Fruit fly (Drosophila melanogaster) whole organism, embryonic: ENCODE measurements around the gene EMC3.

Experiments used
- Abd-B ChIP-seq: fragments of 200-800 bp; sonication (Bioruptor generic); optimal IDR thresholded peaks from 2 replicates; lab custom pipeline; 2018; ENCODE audit warnings: missing biosample characterization, mild to moderate bottlenecking, missing genetic modification characterization, moderate library complexity
- Atf6 ChIP-seq: fragments of 200-800 bp; sonication (Bioruptor generic); IDR thresholded peaks from 2 replicates; pipeline ENCODE4 v1.3.6; 2022; ENCODE audit warnings: missing biosample characterization, missing genetic modification characterization
- B-H2 ChIP-seq: fragments of 200-800 bp; sonication (Bioruptor generic); optimal IDR thresholded peaks from 2 replicates; lab custom pipeline; 2018; ENCODE audit warnings: missing biosample characterization, mild to moderate bottlenecking, missing genetic modification characterization
- Bgb ChIP-seq: fragments of 200-800 bp; sonication (Bioruptor generic); IDR thresholded peaks from 2 replicates; pipeline ENCODE4 v1.3.6; 2022; ENCODE audit warnings: missing biosample characterization, missing genetic modification characterization; ENCODE audit not compliant: partially characterized antibody
- CG11093 ChIP-seq: fragments of 200-800 bp; sonication (Bioruptor generic); IDR thresholded peaks from 3 replicates; pipeline ENCODE4 v1.3.6; 2022; ENCODE audit warnings: missing biosample characterization, missing genetic modification characterization
- CG11560 ChIP-seq: fragments of 200-800 bp; sonication (Bioruptor generic); IDR thresholded peaks from 3 replicates; pipeline ENCODE4 v1.3.6; 2022; ENCODE audit warnings: missing biosample characterization, missing genetic modification characterization
- CG12104 ChIP-seq: fragments of 200-800 bp; sonication (Bioruptor generic); optimal IDR thresholded peaks from 3 replicates; lab custom pipeline; 2016; ENCODE audit warnings: missing biosample characterization, missing genetic modification characterization
- CG12942 ChIP-seq: fragments of 200-800 bp; sonication (Bioruptor generic); optimal IDR thresholded peaks from 3 replicates; lab custom pipeline; 2016; ENCODE audit warnings: missing biosample characterization, missing genetic modification characterization
- CG13287 ChIP-seq: fragments of 200-800 bp; sonication (Bioruptor generic); IDR thresholded peaks from 2 replicates; pipeline ENCODE4 v1.3.6; 2022; ENCODE audit warnings: missing biosample characterization, missing genetic modification characterization; ENCODE audit not compliant: partially characterized antibody
- CG15514 ChIP-seq: fragments of 200-800 bp; sonication (Bioruptor generic); optimal IDR thresholded peaks from 3 replicates; lab custom pipeline; 2017; ENCODE audit warnings: missing biosample characterization, missing genetic modification characterization, mild to moderate bottlenecking, moderate library complexity, missing genetic modification reagents
- CG1603 ChIP-seq: fragments of 200-800 bp; sonication (Bioruptor generic); optimal IDR thresholded peaks from 2 replicates; lab custom pipeline; 2019; ENCODE audit warnings: missing biosample characterization, mild to moderate bottlenecking, missing genetic modification characterization, moderate library complexity
- CG16779 ChIP-seq: fragments of 200-800 bp; sonication (Bioruptor generic); IDR thresholded peaks from 2 replicates; pipeline ENCODE4 v1.3.6; 2022; ENCODE audit warnings: missing biosample characterization, missing genetic modification characterization
- CG16813 ChIP-seq: fragments of 200-800 bp; sonication (Bioruptor generic); IDR thresholded peaks from 3 replicates; pipeline ENCODE4 v1.3.6; 2022; ENCODE audit warnings: missing biosample characterization, missing genetic modification characterization; ENCODE audit not compliant: partially characterized antibody
- CG17186 ChIP-seq: fragments of 200-800 bp; sonication (Bioruptor generic); optimal IDR thresholded peaks from 3 replicates; lab custom pipeline; 2017; ENCODE audit warnings: missing biosample characterization, missing genetic modification reagents, missing genetic modification characterization
- CG18262 ChIP-seq: fragments of 200-800 bp; optimal IDR thresholded peaks from 3 replicates; lab custom pipeline; 2019; ENCODE audit warnings: missing biosample characterization, mild to moderate bottlenecking, missing genetic modification characterization, moderate library complexity
- CG30020 ChIP-seq: fragments of 200-800 bp; optimal IDR thresholded peaks from 2 replicates; lab custom pipeline; 2019; ENCODE audit warnings: missing biosample characterization, mild to moderate bottlenecking, missing genetic modification characterization, moderate library complexity
- CG30403 ChIP-seq: fragments of 200-800 bp; sonication (Bioruptor generic); optimal IDR thresholded peaks from 3 replicates; lab custom pipeline; 2016; ENCODE audit warnings: missing biosample characterization, missing genetic modification characterization
- CG3407 ChIP-seq: fragments of 200-800 bp; sonication (Bioruptor generic); optimal IDR thresholded peaks from 2 replicates; lab custom pipeline; 2018; ENCODE audit warnings: missing biosample characterization, mild to moderate bottlenecking, missing genetic modification characterization
- CG5245 ChIP-seq: fragments of 200-800 bp; sonication (Bioruptor generic); optimal IDR thresholded peaks from 3 replicates; lab custom pipeline; 2016; ENCODE audit warnings: missing biosample characterization, missing genetic modification characterization
- CG6791 ChIP-seq: fragments of 200-800 bp; sonication (Bioruptor generic); IDR thresholded peaks from 3 replicates; pipeline ENCODE4 v1.3.6; 2022; ENCODE audit warnings: missing biosample characterization, missing genetic modification characterization; ENCODE audit not compliant: partially characterized antibody
- CkIIα-i1 ChIP-seq: fragments of 200-800 bp; sonication (Bioruptor generic); IDR thresholded peaks from 2 replicates; pipeline ENCODE4 v1.3.6; 2022; ENCODE audit warnings: missing biosample characterization, missing genetic modification characterization
- Dll ChIP-seq: fragments of 200-800 bp; sonication (Bioruptor generic); IDR thresholded peaks from 4 replicates; pipeline ENCODE4 v1.3.6; 2022; ENCODE audit warnings: missing biosample characterization, missing genetic modification characterization; ENCODE audit not compliant: partially characterized antibody
- Doc3 ChIP-seq: fragments of 200-800 bp; sonication (Bioruptor generic); IDR thresholded peaks from 3 replicates; pipeline ENCODE4 v1.3.6; 2022; ENCODE audit warnings: missing biosample characterization, missing genetic modification characterization; ENCODE audit not compliant: partially characterized antibody
- Dref ChIP-seq: fragments of 200-800 bp; sonication (Bioruptor generic); IDR thresholded peaks from 2 replicates; pipeline ENCODE4 v1.3.6; 2022; ENCODE audit warnings: missing biosample characterization, missing genetic modification characterization
- E2f2 ChIP-seq: fragments of 200-800 bp; sonication (Bioruptor generic); IDR thresholded peaks from 2 replicates; pipeline ENCODE4 v1.3.6; 2022; ENCODE audit warnings: missing biosample characterization, missing genetic modification characterization
- Ets65A ChIP-seq: fragments of 200-800 bp; sonication (Bioruptor generic); peaks from one replicate; lab custom pipeline; 2016; ENCODE audit warnings: missing biosample characterization, missing genetic modification characterization
- Hey ChIP-seq: fragments of 200-800 bp; sonication (Bioruptor generic); optimal IDR thresholded peaks from 3 replicates; lab custom pipeline; 2018; ENCODE audit warnings: missing biosample characterization, mild to moderate bottlenecking, missing genetic modification characterization
- HmgZ ChIP-seq: fragments of 200-800 bp; sonication (Bioruptor generic); optimal IDR thresholded peaks from 2 replicates; lab custom pipeline; 2018; ENCODE audit warnings: missing biosample characterization, mild to moderate bottlenecking, missing genetic modification characterization
- MBD-R2 ChIP-seq: fragments of 200-800 bp; sonication (Bioruptor generic); IDR thresholded peaks from 2 replicates; pipeline ENCODE4 v1.3.6; 2022; ENCODE audit warnings: missing biosample characterization, missing genetic modification characterization
- MESR4 ChIP-seq: fragments of 200-800 bp; sonication (Bioruptor generic); optimal IDR thresholded peaks from 2 replicates; lab custom pipeline; 2018; ENCODE audit warnings: missing biosample characterization, mild to moderate bottlenecking, missing genetic modification characterization, moderate library complexity
- NC2β ChIP-seq: fragments of 200-800 bp; sonication (Bioruptor generic); optimal IDR thresholded peaks from 2 replicates; lab custom pipeline; 2016; ENCODE audit warnings: missing biosample characterization, missing genetic modification characterization
- Nf-YA ChIP-seq: fragments of 200-800 bp; sonication (Bioruptor generic); IDR thresholded peaks from 2 replicates; pipeline ENCODE4 v1.3.6; 2022; ENCODE audit warnings: missing biosample characterization, missing genetic modification characterization
- Nf-YC ChIP-seq: fragments of 200-800 bp; optimal IDR thresholded peaks from 3 replicates; lab custom pipeline; 2019; ENCODE audit warnings: missing biosample characterization, mild to moderate bottlenecking, missing genetic modification characterization, moderate library complexity
- Scr ChIP-seq: fragments of 200-800 bp; sonication (Bioruptor generic); IDR thresholded peaks from 2 replicates; pipeline ENCODE4 v1.3.6; 2022; ENCODE audit warnings: missing biosample characterization, missing genetic modification characterization; ENCODE audit not compliant: partially characterized antibody
- Sry-β ChIP-seq: fragments of 200-800 bp; sonication (Bioruptor generic); optimal IDR thresholded peaks from 2 replicates; lab custom pipeline; 2018; ENCODE audit warnings: missing biosample characterization, mild to moderate bottlenecking, missing genetic modification characterization, moderate library complexity
- Sry-δ ChIP-seq: fragments of 200-800 bp; sonication (Bioruptor generic); optimal IDR thresholded peaks from 2 replicates; lab custom pipeline; 2016; ENCODE audit warnings: missing biosample characterization, missing genetic modification characterization
- YL-1 ChIP-seq: fragments of 200-800 bp; sonication (Bioruptor generic); optimal IDR thresholded peaks from 3 replicates; lab custom pipeline; 2017; ENCODE audit warnings: missing biosample characterization, mild to moderate bottlenecking, missing genetic modification characterization
- bbx ChIP-seq: fragments of 200-800 bp; sonication (Bioruptor generic); IDR thresholded peaks from 2 replicates; pipeline ENCODE4 v1.3.6; 2022; ENCODE audit warnings: missing biosample characterization, missing genetic modification characterization; ENCODE audit not compliant: partially characterized antibody
- crol ChIP-seq: fragments of 200-800 bp; sonication (Bioruptor generic); IDR thresholded peaks from 2 replicates; pipeline ENCODE4 v1.3.6; 2022; ENCODE audit warnings: missing biosample characterization, missing genetic modification characterization
- ems ChIP-seq: fragments of 200-800 bp; sonication (Bioruptor generic); optimal IDR thresholded peaks from 3 replicates; lab custom pipeline; 2016; ENCODE audit warnings: missing biosample characterization, missing genetic modification characterization
- gcm2 ChIP-seq: fragments of 200-800 bp; sonication (Bioruptor generic); optimal IDR thresholded peaks from 2 replicates; lab custom pipeline; 2016; ENCODE audit warnings: missing biosample characterization, missing genetic modification characterization
- gem ChIP-seq: fragments of 200-800 bp; sonication (Bioruptor generic); optimal IDR thresholded peaks from 2 replicates; lab custom pipeline; 2019; ENCODE audit warnings: missing biosample characterization, mild to moderate bottlenecking, missing genetic modification characterization, moderate library complexity
- hbn ChIP-seq: fragments of 200-800 bp; sonication (Bioruptor generic); IDR thresholded peaks from 2 replicates; pipeline ENCODE4 v1.3.6; 2022; ENCODE audit warnings: missing biosample characterization, missing genetic modification characterization; ENCODE audit not compliant: partially characterized antibody
- inv ChIP-seq: fragments of 200-800 bp; sonication (Bioruptor generic); IDR thresholded peaks from 2 replicates; pipeline ENCODE4 v1.3.6; 2022; ENCODE audit warnings: missing biosample characterization, missing genetic modification characterization; ENCODE audit not compliant: partially characterized antibody
- knrl ChIP-seq: fragments of 200-800 bp; sonication (Bioruptor generic); IDR thresholded peaks from 3 replicates; pipeline ENCODE4 v1.3.6; 2022; ENCODE audit warnings: missing biosample characterization, missing genetic modification characterization; ENCODE audit not compliant: partially characterized antibody
- phol ChIP-seq: fragments of 200-800 bp; sonication (Bioruptor generic); optimal IDR thresholded peaks from 3 replicates; lab custom pipeline; 2018; ENCODE audit warnings: missing biosample characterization, mild to moderate bottlenecking, missing genetic modification characterization, moderate library complexity
- pzg ChIP-seq: fragments of 200-800 bp; sonication (Bioruptor generic); optimal IDR thresholded peaks from 3 replicates; lab custom pipeline; 2018; ENCODE audit warnings: missing biosample characterization, mild to moderate bottlenecking, missing genetic modification characterization, moderate library complexity
- repo ChIP-seq: fragments of 200-800 bp; sonication (Bioruptor generic); optimal IDR thresholded peaks from 2 replicates; lab custom pipeline; 2016; ENCODE audit warnings: missing biosample characterization, missing genetic modification characterization
- stwl ChIP-seq: fragments of 200-800 bp; sonication (Bioruptor generic); optimal IDR thresholded peaks from 3 replicates; lab custom pipeline; 2018; ENCODE audit warnings: missing biosample characterization, mild to moderate bottlenecking, missing genetic modification characterization, moderate library complexity
- trem ChIP-seq: fragments of 200-800 bp; optimal IDR thresholded peaks from 3 replicates; lab custom pipeline; 2019; ENCODE audit warnings: missing biosample characterization, mild to moderate bottlenecking, missing genetic modification characterization, moderate library complexity

The EMC3 gene

dm6 chr2L:10728751-10729150, 3.5 kb downstream of the EMC3 start, which contains the start of gene CG6443 (continued):
- peak; percentile 63 for TF ChIP-seq knrl (GFP tag; lab: Robert Waterston, UW)
- no peak for TF ChIP-seq CG12104 (GFP tag; lab: Kevin White, UChicago)
- no peak for TF ChIP-seq CG12942 (GFP tag; lab: Kevin White, UChicago)
- TF ChIP-seq gem (tag; lab: Kevin White, UChicago), result no peak
- no peak for TF ChIP-seq Ets65A (GFP tag; lab: Kevin White, UChicago)
- TF ChIP-seq CG30020 (tag; lab: Kevin White, UChicago), result peak; percentile 38
- TF ChIP-seq CG15514 (GFP tag; lab: Kevin White, UChicago), result peak; percentile 68
- no peak for TF ChIP-seq Abd-B
- TF ChIP-seq phol, result peak; percentile 9
- TF ChIP-seq inv (GFP tag; lab: Robert Waterston, UW), result peak; percentile 51; the same call in 1 of the 2 replicates
- no peak for TF ChIP-seq CG3407 (GFP tag; lab: Kevin White, UChicago)
- TF ChIP-seq CG6791, result peak; percentile 74
- no peak for TF ChIP-seq ems
- no peak for TF ChIP-seq CG11093 (GFP tag; lab: Robert Waterston, UW)
- no peak for TF ChIP-seq CG30403 (GFP tag; lab: Kevin White, UChicago)
- no peak for TF ChIP-seq B-H2 (GFP tag; lab: Kevin White, UChicago)
- TF ChIP-seq crol (GFP tag; lab: Robert Waterston, UW), result no peak
- peak; percentile 90 for TF ChIP-seq Sry-δ
- no peak for TF ChIP-seq CG16779 (GFP tag; lab: Robert Waterston, UW)
- TF ChIP-seq Hey (tag; lab: Kevin White, UChicago), result no peak
- TF ChIP-seq hbn, result peak; percentile 80
- TF ChIP-seq CG11560 (tag; lab: Robert Waterston, UW), result peak; percentile 97
- TF ChIP-seq Atf6 (GFP tag; lab: Robert Waterston, UW), result no peak
- no peak for TF ChIP-seq Sry-β (GFP tag; lab: Kevin White, UChicago)
- no peak for TF ChIP-seq CG5245 (GFP tag; lab: Kevin White, UChicago)
- TF ChIP-seq Bgb (GFP tag; lab: Robert Waterston, UW), result peak; percentile 75
- TF ChIP-seq stwl, result peak; percentile 89
- peak; percentile 68 for TF ChIP-seq bbx (GFP tag; lab: Robert Waterston, UW)
- peak; percentile 89 for TF ChIP-seq E2f2
- TF ChIP-seq MBD-R2 (GFP tag; lab: Robert Waterston, UW), result peak; percentile 40; the same call in 1 of the 2 replicates
- TF ChIP-seq repo (GFP tag; lab: Kevin White, UChicago), result no peak
- TF ChIP-seq pzg (GFP tag; lab: Kevin White, UChicago), result peak; percentile 73
- no peak for TF ChIP-seq CG18262 (tag; lab: Kevin White, UChicago)
- peak; percentile 74 for TF ChIP-seq CG16813 (GFP tag; lab: Robert Waterston, UW)
- TF ChIP-seq MESR4, result peak; percentile 30
- TF ChIP-seq Doc3 (GFP tag; lab: Robert Waterston, UW), result peak; percentile 81
- TF ChIP-seq Dref, result peak; percentile 86
- TF ChIP-seq HmgZ, result peak; percentile 1
- TF ChIP-seq NC2β (GFP tag; lab: Kevin White, UChicago), result no peak
- peak; percentile 90 for TF ChIP-seq CG13287 (GFP tag; lab: Robert Waterston, UW)
- no peak for TF ChIP-seq Nf-YC (tag; lab: Kevin White, UChicago)
- TF ChIP-seq gcm2 (GFP tag; lab: Kevin White, UChicago), result no peak
- TF ChIP-seq CG17186 (GFP tag; lab: Kevin White, UChicago), result no peak
- TF ChIP-seq CkIIα-i1, result no peak
- peak; percentile 3 for TF ChIP-seq YL-1 (GFP tag; lab: Kevin White, UChicago)
- TF ChIP-seq trem, result peak; percentile 56
- peak; percentile 89 for TF ChIP-seq Dll (GFP tag; lab: Robert Waterston, UW)
- TF ChIP-seq Scr, result peak; percentile 76
- TF ChIP-seq CG1603, result peak; percentile 27
- TF ChIP-seq Nf-YA (GFP tag; lab: Robert Waterston, UW), result no peak
